Fruit fly (Drosophila melanogaster) whole organism, embryonic: ENCODE data around the gene spirit.

Source experiments
- B-H2 ChIP-seq: fragments of 200-800 bp; sonication (Bioruptor generic); optimal IDR thresholded peaks from 2 replicates; lab custom pipeline; 2018; ENCODE audit warnings: missing biosample characterization, mild to moderate bottlenecking, missing genetic modification characterization
- CG10209 ChIP-seq: fragments of 200-800 bp; sonication (Bioruptor generic); optimal IDR thresholded peaks from 3 replicates; lab custom pipeline; 2017; ENCODE audit warnings: missing biosample characterization, mild to moderate bottlenecking, missing genetic modification characterization, missing genetic modification reagents
- CG10267 ChIP-seq: fragments of 200-800 bp; sonication (Bioruptor generic); optimal IDR thresholded peaks from 2 replicates; lab custom pipeline; 2018; ENCODE audit warnings: missing biosample characterization, mild to moderate bottlenecking, missing genetic modification characterization, moderate library complexity
- CG10431 ChIP-seq: fragments of 200-800 bp; sonication (Bioruptor generic); optimal IDR thresholded peaks from 3 replicates; lab custom pipeline; 2018; ENCODE audit warnings: missing biosample characterization, mild to moderate bottlenecking, missing genetic modification characterization
- CG10565 ChIP-seq: fragments of 200-800 bp; sonication (Bioruptor generic); optimal IDR thresholded peaks from 3 replicates; lab custom pipeline; 2016; ENCODE audit warnings: missing biosample characterization, mild to moderate bottlenecking, missing genetic modification characterization
- CG11398 ChIP-seq: fragments of 200-800 bp; sonication (Bioruptor generic); optimal IDR thresholded peaks from 2 replicates; lab custom pipeline; 2016; ENCODE audit warnings: missing biosample characterization, missing genetic modification characterization
- CG12155 ChIP-seq: fragments of 200-800 bp; sonication (Bioruptor generic); optimal IDR thresholded peaks from 3 replicates; lab custom pipeline; 2016; ENCODE audit warnings: missing biosample characterization, missing genetic modification characterization
- CG12299 ChIP-seq: fragments of 200-800 bp; sonication (Bioruptor generic); optimal IDR thresholded peaks from 2 replicates; lab custom pipeline; 2018; ENCODE audit warnings: missing biosample characterization, mild to moderate bottlenecking, missing genetic modification characterization
- CG14860 ChIP-seq: fragments of 200-800 bp; sonication (Bioruptor generic); IDR thresholded peaks from 3 replicates; pipeline ENCODE4 v1.3.6; 2022; ENCODE audit warnings: missing biosample characterization, missing genetic modification characterization; ENCODE audit not compliant: partially characterized antibody
- CG15514 ChIP-seq: fragments of 200-800 bp; sonication (Bioruptor generic); optimal IDR thresholded peaks from 3 replicates; lab custom pipeline; 2017; ENCODE audit warnings: missing biosample characterization, missing genetic modification characterization, mild to moderate bottlenecking, moderate library complexity, missing genetic modification reagents
- CG3065 ChIP-seq: fragments of 200-800 bp; sonication (Bioruptor generic); optimal IDR thresholded peaks from 2 replicates; lab custom pipeline; 2016; ENCODE audit warnings: missing biosample characterization, missing genetic modification characterization
- CG3163 ChIP-seq: fragments of 200-800 bp; sonication (Bioruptor generic); optimal IDR thresholded peaks from 3 replicates; lab custom pipeline; 2016; ENCODE audit warnings: missing biosample characterization, missing genetic modification characterization
- CG32532 ChIP-seq: fragments of 200-800 bp; sonication (Bioruptor generic); IDR thresholded peaks from 2 replicates; pipeline ENCODE4 v1.3.6; 2022; ENCODE audit warnings: missing biosample characterization, missing genetic modification characterization
- CG3726 ChIP-seq: fragments of 200-800 bp; sonication (Bioruptor generic); IDR thresholded peaks from 3 replicates; pipeline ENCODE4, ENCODE4 v1.3.6; 2022; ENCODE audit warnings: missing biosample characterization, missing genetic modification characterization
- CG4360 ChIP-seq: fragments of 200-800 bp; sonication (Bioruptor generic); IDR thresholded peaks from 2 replicates; pipeline ENCODE4 v1.3.6; 2022; ENCODE audit warnings: missing biosample characterization, missing genetic modification characterization
- CG4707 ChIP-seq: fragments of 200-800 bp; sonication (Bioruptor generic); optimal IDR thresholded peaks from 2 replicates; lab custom pipeline; 2018; ENCODE audit warnings: missing biosample characterization, mild to moderate bottlenecking, missing genetic modification characterization, moderate library complexity
- CG6791 ChIP-seq: fragments of 200-800 bp; sonication (Bioruptor generic); IDR thresholded peaks from 3 replicates; pipeline ENCODE4 v1.3.6; 2022; ENCODE audit warnings: missing biosample characterization, missing genetic modification characterization; ENCODE audit not compliant: partially characterized antibody
- CG6854 ChIP-seq: fragments of 200-800 bp; sonication (Bioruptor generic); optimal IDR thresholded peaks from 3 replicates; lab custom pipeline; 2017; ENCODE audit warnings: missing biosample characterization, mild to moderate bottlenecking, missing genetic modification characterization
- CG9727 ChIP-seq: fragments of 200-800 bp; sonication (Bioruptor generic); optimal IDR thresholded peaks from 3 replicates; lab custom pipeline; 2017; ENCODE audit warnings: missing biosample characterization, mild to moderate bottlenecking, missing genetic modification characterization
- Camta ChIP-seq: fragments of 200-800 bp; sonication (Bioruptor generic); optimal IDR thresholded peaks from 2 replicates; lab custom pipeline; 2016; ENCODE audit warnings: missing biosample characterization, missing genetic modification characterization
- D19B ChIP-seq: fragments of 200-800 bp; sonication (Bioruptor generic); optimal IDR thresholded peaks from 2 replicates; lab custom pipeline; 2017; ENCODE audit warnings: missing biosample characterization, mild to moderate bottlenecking, missing genetic modification characterization
- HHEX ChIP-seq: fragments of 200-800 bp; sonication (Bioruptor generic); optimal IDR thresholded peaks from 3 replicates; lab custom pipeline; 2017; ENCODE audit warnings: missing biosample characterization, mild to moderate bottlenecking, missing genetic modification characterization, missing genetic modification reagents
- Hey ChIP-seq: fragments of 200-800 bp; sonication (Bioruptor generic); optimal IDR thresholded peaks from 3 replicates; lab custom pipeline; 2018; ENCODE audit warnings: missing biosample characterization, mild to moderate bottlenecking, missing genetic modification characterization
- HmgD ChIP-seq: fragments of 200-800 bp; sonication (Bioruptor generic); optimal IDR thresholded peaks from 3 replicates; lab custom pipeline; 2016; ENCODE audit warnings: missing biosample characterization, missing genetic modification characterization
- Max ChIP-seq: fragments of 200-800 bp; sonication (Bioruptor generic); optimal IDR thresholded peaks from 2 replicates; lab custom pipeline; 2016; ENCODE audit warnings: missing biosample characterization, mild to moderate bottlenecking, missing genetic modification characterization
- Ptx1 ChIP-seq: fragments of 200-800 bp; sonication (Bioruptor generic); IDR thresholded peaks from 2 replicates; pipeline ENCODE4 v1.3.6; 2022; ENCODE audit warnings: missing biosample characterization, missing genetic modification characterization
- Taf1 ChIP-seq: fragments of 200-800 bp; sonication (Bioruptor generic); IDR thresholded peaks from 2 replicates; pipeline ENCODE4 v1.3.6; 2022; ENCODE audit warnings: missing biosample characterization, missing genetic modification characterization
- Vsx1 ChIP-seq: fragments of 200-800 bp; sonication (Bioruptor generic); optimal IDR thresholded peaks from 2 replicates; lab custom pipeline; 2017; ENCODE audit warnings: missing biosample characterization, mild to moderate bottlenecking, missing genetic modification characterization, missing genetic modification reagents
- bigmax ChIP-seq: fragments of 200-800 bp; sonication (Bioruptor generic); optimal IDR thresholded peaks from 2 replicates; lab custom pipeline; 2018; ENCODE audit warnings: missing biosample characterization, mild to moderate bottlenecking, missing genetic modification characterization
- cg ChIP-seq: fragments of 200-800 bp; sonication (Bioruptor generic); optimal IDR thresholded peaks from 3 replicates; lab custom pipeline; 2019; ENCODE audit warnings: missing biosample characterization, mild to moderate bottlenecking, missing genetic modification characterization, moderate library complexity
- ewg ChIP-seq: fragments of 200-800 bp; sonication (Bioruptor generic); optimal IDR thresholded peaks from 3 replicates; lab custom pipeline; 2017; ENCODE audit warnings: mild to moderate bottlenecking, missing biosample characterization, missing genetic modification reagents, missing genetic modification characterization
- h ChIP-seq: fragments of >200 bp; optimal IDR thresholded peaks from 2 replicates; lab custom pipeline; 2017
- ind ChIP-seq: fragments of 200-800 bp; sonication (Bioruptor generic); optimal IDR thresholded peaks from 3 replicates; lab custom pipeline; 2016; ENCODE audit warnings: missing biosample characterization, missing genetic modification characterization
- insv ChIP-seq, 2 experiments: fragments of 200-800 bp; sonication (Bioruptor generic); optimal IDR thresholded peaks; 3 replicates each; lab custom pipeline; 2016 to 2018; ENCODE audit warnings: missing biosample characterization in 2 of 2, missing genetic modification characterization in 2 of 2
- jumu ChIP-seq: fragments of 200-800 bp; sonication (Bioruptor generic); optimal IDR thresholded peaks from 3 replicates; lab custom pipeline; 2016; ENCODE audit warnings: missing biosample characterization, missing genetic modification characterization
- kay ChIP-seq: fragments of 200-800 bp; sonication (Bioruptor generic); optimal IDR thresholded peaks from 2 replicates; lab custom pipeline; 2016; ENCODE audit warnings: missing biosample characterization, missing genetic modification characterization
- klu ChIP-seq: fragments of 200-800 bp; sonication (Bioruptor generic); IDR thresholded peaks from 2 replicates; pipeline ENCODE4 v1.3.6; 2022; ENCODE audit warnings: missing biosample characterization, missing genetic modification characterization
- lola ChIP-seq, 3 experiments: fragments of >200 bp in 2 of 3; fragments of 200-800 bp in 1 of 3; sonication (Bioruptor generic) in 1 of 3; optimal IDR thresholded peaks; 2 replicates each; lab custom pipeline; 2017 to 2019; ENCODE audit warnings: missing biosample characterization in 3 of 3, missing genetic modification characterization in 3 of 3, mild to moderate bottlenecking in 1 of 3, moderate library complexity in 1 of 3
- nerfin-2 ChIP-seq: fragments of 200-800 bp; sonication (Bioruptor generic); IDR thresholded peaks from 2 replicates; pipeline ENCODE4 v1.3.6; 2022; ENCODE audit warnings: missing biosample characterization, missing genetic modification characterization; ENCODE audit not compliant: partially characterized antibody
- pan ChIP-seq, 4 experiments: fragments of >200 bp in 3 of 4; fragments of 200-800 bp in 1 of 4; sonication (Bioruptor generic) in 1 of 4; optimal IDR thresholded peaks in 3 of 4; IDR thresholded peaks in 1 of 4; 2 replicates each; pipeline versions ENCODE4 v1.3.6 to Lab custom; 2017 to 2022; ENCODE audit warnings: missing biosample characterization in 2 of 4, missing genetic modification characterization in 2 of 4, mixed read lengths in 1 of 4
- pita ChIP-seq: fragments of 200-800 bp; sonication (Bioruptor generic); optimal IDR thresholded peaks from 2 replicates; lab custom pipeline; 2017; ENCODE audit warnings: missing biosample characterization, mild to moderate bottlenecking, missing genetic modification characterization
- sens-2 ChIP-seq: fragments of 200-800 bp; sonication (Bioruptor generic); IDR thresholded peaks from 2 replicates; pipeline ENCODE4 v1.3.6; 2022; ENCODE audit warnings: missing biosample characterization, missing genetic modification characterization
- seq ChIP-seq: fragments of 200-800 bp; sonication (Bioruptor generic); IDR thresholded peaks from 2 replicates; pipeline ENCODE4 v1.3.6; 2022; ENCODE audit warnings: missing biosample characterization, missing genetic modification characterization
- sima ChIP-seq: fragments of 200-800 bp; sonication (Bioruptor generic); optimal IDR thresholded peaks from 2 replicates; lab custom pipeline; 2016; ENCODE audit warnings: missing biosample characterization, missing genetic modification characterization
- sr ChIP-seq: fragments of 200-800 bp; sonication (Bioruptor generic); IDR thresholded peaks from 3 replicates; pipeline ENCODE4 v1.3.6; 2022; ENCODE audit warnings: missing biosample characterization, missing genetic modification characterization
- vfl ChIP-seq: fragments of 200-800 bp; sonication (Bioruptor generic); optimal IDR thresholded peaks from 2 replicates; lab custom pipeline; 2016; ENCODE audit warnings: missing biosample characterization, missing genetic modification characterization
- vnd ChIP-seq: fragments of 200-800 bp; sonication (Bioruptor generic); IDR thresholded peaks from 3 replicates; pipeline ENCODE4 v1.3.6; 2022; ENCODE audit warnings: missing biosample characterization, missing genetic modification characterization; ENCODE audit not compliant: partially characterized antibody

Gene spirit

dm6 chrX:8561404-8562397 lies 11.7 kb downstream of the spirit start (continued):
- TF ChIP-seq CG3065 (GFP tag; lab: Kevin White, UChicago) (no peak), Ptx1 (0 out of 2 replicates have a peak, but pooled peaks have one; percentile 23), kay (GFP tag; lab: Kevin White, UChicago) (no peak), CG32532 (GFP tag; lab: Robert Waterston, UW) (peak; percentile 49), nerfin-2 (GFP tag; lab: Robert Waterston, UW) (peak; percentile 36; the same call in 1 of the 2 replicates), seq (0 out of 2 replicates have a peak, but pooled peaks have one; percentile 29), pita (GFP tag; lab: Kevin White, UChicago) (no peak), CG15514 (GFP tag; lab: Kevin White, UChicago) (peak; percentile 60), CG4707 (GFP tag; lab: Kevin White, UChicago) (no peak), CG3726 (GFP tag; lab: Robert Waterston, UW) (no peak), Camta (peak; percentile 15), insv (GFP tag; optimal IDR thresholded peaks at IDR 0.05; lab: Kevin White, UChicago) (peak in 1 of 2 experiments; percentile 26), klu (GFP tag; lab: Robert Waterston, UW) (no peak), CG6854 (GFP tag; lab: Kevin White, UChicago) (no peak), B-H2 (GFP tag; lab: Kevin White, UChicago) (peak; percentile 76), ewg (GFP tag; lab: Kevin White, UChicago) (no peak), vfl (GFP tag; lab: Kevin White, UChicago) (peak; percentile 21), HmgD (GFP tag; lab: Kevin White, UChicago) (no peak), D19B (GFP tag; lab: Kevin White, UChicago) (no peak), sima (GFP tag; lab: Kevin White, UChicago) (no peak), CG3163 (GFP tag; lab: Kevin White, UChicago) (peak; percentile 24), CG14860 (GFP tag; lab: Robert Waterston, UW) (no peak), bigmax (peak; percentile 51), jumu (GFP tag; lab: Kevin White, UChicago) (peak; percentile 48), CG10267 (tag; lab: Kevin White, UChicago) (peak; percentile 92), h (lab: Kevin White, UChicago) (no peak), CG6791 (GFP tag; lab: Robert Waterston, UW) (peak; percentile 67; the same call in 2 of the 3 replicates), Hey (tag; lab: Kevin White, UChicago) (no peak), CG10565 (no peak), Max (GFP tag; lab: Kevin White, UChicago) (peak; percentile 33), cg (GFP tag; lab: Kevin White, UChicago) (peak; percentile 89), sens-2 (no peak), sr (GFP tag; lab: Robert Waterston, UW) (peak; percentile 54; the same call in 1 of the 3 replicates), Vsx1 (GFP tag; lab: Kevin White, UChicago) (no peak), CG12299 (tag; lab: Kevin White, UChicago) (no peak), CG10209 (peak; percentile 20), lola (GFP tag; optimal IDR thresholded peaks at IDR 0.05; lab: Kevin White, UChicago) (no peak), CG9727 (no peak), Taf1 (GFP tag; lab: Robert Waterston, UW) (no peak), CG4360 (GFP tag; lab: Robert Waterston, UW) (0 out of 2 replicates have a peak, but pooled peaks have one; percentile 22), ind (GFP tag; lab: Kevin White, UChicago) (peak; percentile 33), CG10431 (GFP tag; lab: Kevin White, UChicago) (no peak), pan (optimal IDR thresholded peaks at IDR 0.05; lab: Kevin White, UChicago) (no peak), pan (GFP tag; optimal IDR thresholded peaks at IDR 0.05 in 1 of 2, IDR thresholded peaks at IDR 0.05 in 1 of 2) (no peak), vnd (GFP tag; lab: Robert Waterston, UW) (0 out of 3 replicates have a peak, but pooled peaks have one; percentile 45), CG11398 (GFP tag; lab: Kevin White, UChicago) (no peak), CG12155 (GFP tag; lab: Kevin White, UChicago) (no peak), HHEX (GFP tag; lab: Kevin White, UChicago) (peak; percentile 25)
